Fruit fly (Drosophila melanogaster) whole organism, larva: ENCODE results near the gene Grl36b.
A peak's percentile ranks its signal among the peaks of the same experiment; 100 is the strongest.

Source experiments
- noc ChIP-seq: fragments of 200-800 bp; sonication (Bioruptor generic); optimal IDR thresholded peaks from 3 replicates; lab custom pipeline; 2019; ENCODE audit warnings: missing biosample characterization, mild to moderate bottlenecking, missing genetic modification characterization, moderate library complexity

Gene Grl36b

DNA sequence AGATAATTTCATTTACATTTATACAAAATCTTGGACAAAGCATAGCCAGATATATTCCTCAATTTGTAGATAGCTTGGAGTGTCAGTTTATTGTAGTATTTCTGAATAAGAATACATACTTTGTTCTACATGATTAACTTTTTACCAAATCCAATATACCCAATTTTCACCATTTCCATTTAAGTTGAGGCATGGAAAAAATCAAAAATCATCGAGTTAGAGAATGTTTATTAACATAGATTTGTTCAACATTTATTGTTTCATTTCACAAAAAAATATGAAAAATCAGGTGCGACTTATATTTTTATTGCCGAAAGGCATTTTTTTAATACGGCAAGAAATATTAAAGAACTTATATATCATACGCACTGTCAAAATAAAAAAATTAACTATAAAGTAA, at the start of gene Grl36b:
TSS of gene Grl36b (minus strand) at position 101 of the 400 bp plus-strand sequence.
- no peak for TF ChIP-seq noc

dm6 chr2L:18159172-18159571, 33.6 kb upstream of the Grl36b start, which contains the start of gene JMJD4:
JMJD4 (minus strand) TSS chr2L:18159272.
- TF ChIP-seq noc, result no peak

dm6 chr2L:18158622-18159043, 33.1 kb upstream of the Grl36b start:
- no peak for TF ChIP-seq noc

DNA sequence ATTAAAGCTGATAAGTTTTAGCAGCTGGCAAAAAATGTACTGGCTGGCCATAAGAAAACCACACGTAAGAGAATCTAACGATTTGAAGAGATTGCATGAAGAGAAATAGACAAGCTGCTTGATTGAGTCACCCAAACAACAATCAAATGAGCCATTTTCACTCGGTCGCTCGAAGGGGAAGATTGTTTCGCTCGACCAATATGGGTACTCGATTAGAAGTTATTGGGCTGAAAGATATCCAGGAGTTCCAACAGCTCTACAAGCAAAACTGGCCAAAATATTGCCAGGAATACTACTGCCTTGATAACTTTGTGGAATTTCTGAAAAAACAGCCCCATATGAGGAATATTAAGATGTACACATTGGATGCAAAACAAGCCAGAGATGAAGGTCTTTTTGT, 30.3 kb upstream of the Grl36b start, which contains the start of gene CG5783:
TSS of gene CG5783 (plus strand) at position 167 of the 400 bp plus-strand sequence.
- no peak for TF ChIP-seq noc

DNA sequence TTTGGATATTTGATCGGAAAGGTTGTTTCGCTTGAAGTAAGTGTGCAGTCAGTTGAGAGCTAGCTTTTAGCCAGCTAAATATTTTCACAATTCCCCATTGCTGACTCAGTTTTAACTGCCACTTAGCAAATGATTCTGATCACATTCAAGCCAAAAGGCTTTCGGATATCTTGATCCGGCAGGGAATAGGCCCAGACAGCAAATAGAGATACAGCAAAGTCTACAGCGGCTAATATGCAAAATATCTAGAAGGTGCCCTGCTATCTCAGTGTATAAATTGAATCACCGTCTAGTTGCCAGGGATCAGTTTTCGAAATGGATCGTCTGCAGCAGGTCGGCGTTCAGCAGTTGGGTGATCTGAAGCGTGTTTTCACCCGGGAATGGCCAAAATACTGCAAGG, 29.0 kb upstream of the Grl36b start, which contains the start of gene CG15155:
TSS of gene CG15155 (plus strand) at position 301 of the 400 bp plus-strand sequence.
- no peak for TF ChIP-seq noc

- peak; percentile 52 for TF ChIP-seq noc
Measured at dm6 chr2L:18153068-18153467, 27.5 kb upstream of the Grl36b start, which contains the start of gene CG17681. CG17681 (plus strand) TSS chr2L:18153123.

dm6 chr2L:18152172-18152639, 26.7 kb upstream of the Grl36b start, which contains the start of gene Socs36E:
Socs36E (minus strand) TSS chr2L:18152417.
- no peak for TF ChIP-seq noc

DNA sequence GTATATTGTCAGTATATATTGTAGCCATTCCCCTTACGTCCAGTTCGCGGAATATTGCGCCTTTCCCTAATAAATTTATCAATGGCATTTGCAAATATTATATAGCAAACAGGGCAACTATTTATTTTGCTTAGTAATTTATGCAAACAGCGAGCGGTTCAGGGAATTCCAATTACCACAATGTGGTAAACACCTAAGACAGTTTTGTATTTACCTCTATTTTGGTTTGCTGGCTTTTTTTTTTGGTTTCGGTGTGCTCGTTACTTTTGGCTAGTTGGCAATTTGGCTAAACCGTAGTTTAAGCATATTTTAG, 26.2 kb upstream of the Grl36b start:
- TF ChIP-seq noc, result no peak

DNA sequence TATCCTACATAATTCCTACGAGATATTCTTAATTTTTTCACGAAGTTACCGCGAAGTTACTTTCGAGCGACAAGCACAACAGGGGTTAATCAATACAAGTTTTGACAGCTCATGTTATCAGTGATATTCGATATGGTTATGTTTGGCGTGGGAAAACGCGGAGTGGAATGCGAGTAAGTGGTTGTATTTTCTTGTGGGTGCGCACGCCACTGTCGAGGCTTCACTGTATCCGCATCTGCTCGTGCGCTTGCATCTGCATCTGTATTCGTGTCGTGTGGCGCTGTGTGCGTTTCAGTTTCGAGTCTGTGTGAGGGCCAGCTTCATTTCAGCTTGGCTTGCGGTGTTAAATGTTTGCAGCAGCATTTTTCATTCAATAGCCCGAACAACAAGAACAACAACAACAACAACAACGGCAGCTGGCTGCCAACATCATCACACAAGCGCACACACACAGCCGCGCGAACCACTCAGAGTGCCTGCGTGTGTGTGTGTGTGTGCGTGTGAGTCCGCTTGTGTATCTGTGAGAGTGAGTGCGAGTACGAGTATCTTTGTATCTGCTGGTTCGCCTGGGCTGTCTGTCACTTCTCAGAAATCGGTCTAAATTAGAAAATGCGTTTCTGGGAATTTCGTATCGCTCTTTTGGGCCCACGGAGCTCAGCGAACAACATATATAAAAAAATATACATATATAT, 25.7 kb upstream of the Grl36b start:
- TF ChIP-seq noc, result no peak

DNA sequence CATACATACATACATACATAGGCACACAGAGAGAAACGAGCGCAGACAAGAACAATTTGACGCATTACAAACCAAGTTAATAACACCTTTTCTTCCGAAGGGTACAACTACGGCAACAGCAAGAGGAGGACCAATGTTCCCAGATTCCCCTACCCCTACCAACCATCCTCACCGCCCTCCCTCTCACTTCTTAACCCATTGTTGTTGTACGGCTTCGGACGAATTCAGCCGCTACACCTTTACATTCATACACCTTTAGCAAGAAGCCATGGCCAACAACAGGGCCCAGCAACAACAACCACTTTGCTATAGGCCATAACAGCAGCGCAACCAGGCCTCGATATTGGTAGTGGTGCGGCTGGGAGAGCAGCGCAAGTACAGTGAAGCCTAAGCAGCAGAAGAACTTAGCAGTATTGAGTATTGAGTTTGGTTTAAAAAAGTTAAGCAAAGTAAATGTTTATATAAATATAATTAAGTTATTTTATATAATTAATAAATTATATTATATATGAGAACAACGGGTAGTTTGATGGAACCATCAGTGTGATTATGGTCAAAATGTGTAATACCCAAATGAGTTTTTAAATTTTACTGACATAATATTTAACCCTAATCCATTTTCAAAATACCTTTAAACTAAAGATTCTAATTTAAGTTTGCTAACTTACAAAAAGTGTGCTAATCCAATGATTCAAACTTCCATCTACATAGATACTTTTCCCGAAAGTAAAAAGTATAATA, 25.0 kb upstream of the Grl36b start:
- TF ChIP-seq noc, result no peak

DNA sequence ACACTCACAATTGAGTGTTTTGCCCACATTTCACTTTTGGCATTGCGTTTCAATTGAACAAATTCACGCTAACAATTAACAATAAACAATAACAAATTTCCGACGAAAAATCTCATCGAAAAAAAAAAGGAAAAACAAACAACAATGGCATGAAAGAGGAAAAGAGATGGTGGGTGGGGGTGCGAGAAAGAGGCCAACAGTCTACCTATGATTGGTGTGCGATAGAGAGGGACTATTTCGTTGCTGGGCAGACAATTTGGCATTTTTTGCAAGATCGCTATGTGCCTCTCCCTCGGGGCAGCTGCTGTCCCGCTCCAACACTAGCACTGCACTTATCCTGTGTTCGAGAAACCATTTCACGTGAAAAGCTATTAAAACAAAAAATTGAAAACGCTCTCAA, 24.4 kb upstream of the Grl36b start:
- no peak for TF ChIP-seq noc

DNA sequence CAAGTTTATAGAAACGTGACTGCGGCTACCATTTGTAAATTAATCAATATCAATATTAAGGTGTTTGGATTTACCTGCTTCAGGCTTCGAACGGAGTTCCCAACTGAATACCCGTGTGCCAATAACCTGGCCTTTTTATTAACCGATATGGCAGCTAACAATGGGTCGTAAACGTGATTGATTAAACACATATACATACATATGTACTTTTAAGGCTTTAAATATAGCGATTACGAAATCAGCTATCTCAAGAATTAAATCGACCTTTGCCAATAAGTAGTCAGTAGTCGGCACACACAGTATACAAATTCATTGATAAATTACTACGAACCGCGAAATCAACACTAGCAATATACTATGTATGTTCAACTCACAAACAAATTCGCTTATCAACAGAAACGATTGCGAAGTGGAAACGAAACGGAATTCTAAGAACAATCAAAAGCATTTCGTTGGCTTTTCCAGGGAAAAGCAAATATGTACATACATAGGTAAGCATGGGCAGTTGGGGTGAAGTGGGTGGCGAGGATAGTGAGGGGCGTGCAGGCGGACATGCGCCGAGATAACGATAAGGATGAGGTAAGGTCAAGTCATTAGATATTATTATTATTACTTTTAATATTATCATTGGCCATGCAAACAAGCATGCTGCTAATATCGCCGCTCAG, 23.1 kb upstream of the Grl36b start:
- peak; percentile 72 for TF ChIP-seq noc

DNA sequence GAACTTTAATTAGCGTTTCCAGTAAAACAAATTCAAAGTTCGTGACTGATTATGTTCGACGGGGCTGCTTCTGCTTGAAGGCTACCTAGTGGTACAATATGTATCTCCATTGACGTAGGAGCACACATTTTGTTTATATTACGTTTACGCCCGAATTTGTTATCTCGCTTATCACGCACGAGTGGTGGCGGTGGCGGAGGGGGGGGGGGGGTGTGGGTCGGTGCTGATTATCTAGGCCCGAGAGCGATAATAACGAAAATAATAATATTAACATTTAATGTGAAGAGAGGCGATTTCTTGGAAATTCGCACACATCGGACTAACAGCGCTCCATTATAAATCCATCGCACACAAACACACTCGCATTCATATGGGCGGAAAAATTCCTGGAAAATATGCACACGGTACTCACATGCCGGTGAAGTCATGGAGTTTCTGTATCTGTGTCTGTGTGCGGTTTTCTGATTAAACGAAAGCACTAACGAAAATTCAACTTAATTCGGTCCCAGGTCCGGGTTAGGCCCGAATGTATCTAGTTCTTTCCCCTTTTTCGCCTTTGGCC, 22.0 kb upstream of the Grl36b start:
- TF ChIP-seq noc, result peak; percentile 46

- TF ChIP-seq noc, result peak; percentile 26
Measured at dm6 chr2L:18146618-18147099, 21.1 kb upstream of the Grl36b start.

dm6 chr2L:18145826-18146225, 20.3 kb upstream of the Grl36b start:
- TF ChIP-seq noc, result no peak

dm6 chr2L:18145253-18145652, 19.7 kb upstream of the Grl36b start:
- peak; percentile 70 for TF ChIP-seq noc
